Worm (Caenorhabditis elegans): ENCODE measurements around the gene osm-6.

The osm-6 gene

DNA sequence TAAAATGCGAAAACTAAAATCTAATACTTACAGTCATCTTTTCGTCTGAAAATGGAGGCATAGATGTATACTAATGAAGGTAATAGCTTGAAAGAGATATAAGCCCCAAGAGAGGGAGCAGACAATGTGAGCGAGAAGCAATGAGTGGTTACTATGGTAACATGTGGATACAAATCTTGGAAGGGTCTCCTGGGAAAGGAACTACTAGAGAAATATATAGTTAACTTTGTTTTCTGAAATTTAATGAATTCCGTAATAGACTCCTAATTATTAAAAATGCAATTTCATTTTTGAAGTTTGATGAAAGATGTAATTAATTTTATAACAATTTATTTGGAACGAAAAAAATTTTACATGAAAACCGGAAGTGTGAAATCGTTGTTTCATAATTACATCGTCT is at the start of gene osm-6:
TSS of gene osm-6 (minus strand) at position 101 of the 400 bp plus-strand sequence.
- no peak for TF ChIP-seq ceh-2 (tag; optimal IDR thresholded peaks at IDR 0.05)
- TF ChIP-seq sox-2 (GFP tag; IDR thresholded peaks at IDR 0.05), result no peak
- no peak for TF ChIP-seq pros-1 (tag; optimal IDR thresholded peaks at IDR 0.05)
- no peak for TF ChIP-seq elt-4 (tag; optimal IDR thresholded peaks at IDR 0.05)
- TF ChIP-seq eyg-1 (tag; optimal IDR thresholded peaks at IDR 0.05), result no peak
- no peak for TF ChIP-seq fkh-10 (GFP tag; optimal IDR thresholded peaks at IDR 0.05)
- TF ChIP-seq nhr-232 (tag; optimal IDR thresholded peaks at IDR 0.05), result no peak
- no peak for TF ChIP-seq ceh-31 (tag; optimal IDR thresholded peaks at IDR 0.05)
- TF ChIP-seq ahr-1 (tag; optimal IDR thresholded peaks at IDR 0.05), result no peak
- TF ChIP-seq ceh-19 (GFP tag; optimal IDR thresholded peaks at IDR 0.05), result no peak

DNA sequence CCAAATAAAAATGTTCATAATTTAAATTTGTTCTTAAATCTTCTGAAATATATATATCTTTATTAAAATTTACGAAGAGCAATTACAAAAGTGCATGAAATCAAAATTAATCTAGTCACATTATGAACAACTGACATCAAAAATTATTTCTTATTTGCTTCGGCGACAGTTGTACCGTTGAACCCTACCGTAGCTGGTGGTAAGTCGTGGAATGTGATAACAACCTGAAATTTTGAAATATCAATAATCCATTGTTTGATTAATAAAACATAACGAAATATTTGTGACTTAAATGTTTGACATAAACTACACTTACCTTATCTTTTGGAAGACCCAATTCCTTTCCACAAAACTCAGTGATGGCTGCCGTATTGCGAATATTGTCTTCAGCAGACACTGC is 49.5 kb upstream of the osm-6 start:
- no peak for TF ChIP-seq C38D4.7 (GFP tag; optimal IDR thresholded peaks at IDR 0.05)
- no peak for TF ChIP-seq mec-3 (tag; optimal IDR thresholded peaks at IDR 0.05; ENCODE audit: borderline replicate concordance)
- TF ChIP-seq pat-9 (tag; optimal IDR thresholded peaks at IDR 0.05), result no peak
- no peak for TF ChIP-seq nfya-1 (tag; optimal IDR thresholded peaks at IDR 0.05)
- no peak for TF ChIP-seq ceh-6 (GFP tag; optimal IDR thresholded peaks at IDR 0.05)
- TF ChIP-seq sdc-2 (tag; optimal IDR thresholded peaks at IDR 0.05), result no peak
- no peak for TF ChIP-seq ceh-45 (GFP tag; IDR thresholded peaks at IDR 0.05)
- no peak for TF ChIP-seq ceh-14 (tag; optimal IDR thresholded peaks at IDR 0.05)
- TF ChIP-seq hlh-30 (tag; optimal IDR thresholded peaks at IDR 0.05; ENCODE audit: insufficient read depth), result no peak
- TF ChIP-seq ahr-1 (tag; optimal IDR thresholded peaks at IDR 0.05), result no peak
- no peak for TF ChIP-seq npax-4 (tag; optimal IDR thresholded peaks at IDR 0.05)
- TF ChIP-seq unc-42 (tag; optimal IDR thresholded peaks at IDR 0.05), result no peak
- TF ChIP-seq fkh-6 (tag; optimal IDR thresholded peaks at IDR 0.05), result no peak
- no peak for TF ChIP-seq hlh-6 (tag; optimal IDR thresholded peaks at IDR 0.05)
- no peak for TF ChIP-seq syd-9 (tag; optimal IDR thresholded peaks at IDR 0.05)
- no peak for TF ChIP-seq Y22D7AL.16 (tag; optimal IDR thresholded peaks at IDR 0.05)

ce11 chrV:11975233-11975632 is 48.0 kb upstream of the osm-6 start, which contains the start of gene cpr-1:
Gene cpr-1, plus strand, starts transcription at chrV:11975551.
- no peak for TF ChIP-seq hlh-30 (tag; optimal IDR thresholded peaks at IDR 0.05; ENCODE audit: insufficient read depth)
- TF ChIP-seq syd-9 (tag; optimal IDR thresholded peaks at IDR 0.05), result no peak
- TF ChIP-seq tbx-7 (tag; optimal IDR thresholded peaks at IDR 0.05), result no peak
- no peak for TF ChIP-seq ceh-45 (GFP tag; IDR thresholded peaks at IDR 0.05)
- TF ChIP-seq ceh-31 (tag; optimal IDR thresholded peaks at IDR 0.05), result no peak
- TF ChIP-seq ahr-1 (tag; optimal IDR thresholded peaks at IDR 0.05), result no peak
- no peak for TF ChIP-seq mec-3 (tag; optimal IDR thresholded peaks at IDR 0.05; ENCODE audit: borderline replicate concordance)
- TF ChIP-seq nfya-1 (tag; optimal IDR thresholded peaks at IDR 0.05), result no peak
- TF ChIP-seq ceh-6 (GFP tag; optimal IDR thresholded peaks at IDR 0.05), result no peak
- TF ChIP-seq rnt-1 (tag; optimal IDR thresholded peaks at IDR 0.05), result no peak
- no peak for TF ChIP-seq hlh-13 (GFP tag; optimal IDR thresholded peaks at IDR 0.05)

ce11 chrV:11964723-11965122 is 37.5 kb upstream of the osm-6 start, which contains the start of gene F58H1.7:
Gene F58H1.7, minus strand, starts transcription at chrV:11964823.
- TF ChIP-seq ets-4 (tag; optimal IDR thresholded peaks at IDR 0.05) (no peak), ceh-6 (GFP tag; optimal IDR thresholded peaks at IDR 0.05) (no peak), rnt-1 (tag; optimal IDR thresholded peaks at IDR 0.05) (no peak), hlh-15 (tag; optimal IDR thresholded peaks at IDR 0.05) (no peak), sox-4 (tag; optimal IDR thresholded peaks at IDR 0.05) (no peak)

- TF ChIP-seq lin-11 (tag; optimal IDR thresholded peaks at IDR 0.05) (no peak), ets-4 (tag; optimal IDR thresholded peaks at IDR 0.05) (no peak), F13H6.1 (tag; optimal IDR thresholded peaks at IDR 0.05) (no peak), unc-42 (tag; optimal IDR thresholded peaks at IDR 0.05) (peak; percentile 63), dmd-4 (tag; optimal IDR thresholded peaks at IDR 0.05; ENCODE audit: borderline replicate concordance) (no peak)
These were observed 33.6 kb upstream of the osm-6 start for ce11 chrV:11960831-11961190.
